Fruit fly (Drosophila melanogaster) whole organism, wandering third instar larva: ENCODE results near the gene Spn77Bb.

ENCODE experiments used
- Abd-B ChIP-seq: fragments of >200 bp; optimal IDR thresholded peaks from 2 replicates; lab custom pipeline; 2017; ENCODE audit warnings: missing biosample characterization, missing genetic modification characterization
- CG32264 ChIP-seq: fragments of 200-800 bp; sonication (Bioruptor generic); optimal IDR thresholded peaks from 2 replicates; lab custom pipeline; 2016; ENCODE audit warnings: missing biosample characterization, missing genetic modification characterization
- CG9705 ChIP-seq: fragments of 200-800 bp; sonication (Bioruptor generic); optimal IDR thresholded peaks from 2 replicates; lab custom pipeline; 2018; ENCODE audit warnings: missing biosample characterization, mild to moderate bottlenecking, missing genetic modification characterization
- CrebA ChIP-seq: fragments of 200-800 bp; sonication (Bioruptor generic); optimal IDR thresholded peaks from 2 replicates; lab custom pipeline; 2016; ENCODE audit warnings: missing biosample characterization, mild to moderate bottlenecking, missing genetic modification characterization, borderline replicate concordance
- Dfd ChIP-seq: fragments of >200 bp; optimal IDR thresholded peaks from 2 replicates; lab custom pipeline; 2017; ENCODE audit warnings: missing biosample characterization, missing genetic modification characterization
- Dif ChIP-seq: fragments of 200-275, 200-300 bp; sonication (Bioruptor generic); optimal IDR thresholded peaks from 2 replicates; lab custom pipeline; 2018; ENCODE audit warnings: missing biosample characterization, missing genetic modification characterization; ENCODE audit not compliant: partially characterized antibody
- GATAd ChIP-seq: sonication (Bioruptor generic); optimal IDR thresholded peaks from 2 replicates; lab custom pipeline; 2016; ENCODE audit warnings: missing biosample characterization, missing genetic modification characterization
- HLH106 ChIP-seq: fragments of 200-800 bp; optimal IDR thresholded peaks from 3 replicates; lab custom pipeline; 2019; ENCODE audit warnings: missing biosample characterization, mild to moderate bottlenecking, missing genetic modification characterization, moderate library complexity
- Hnf4 ChIP-seq: fragments of 200-800 bp; sonication (Bioruptor generic); optimal IDR thresholded peaks from 2 replicates; lab custom pipeline; 2016; ENCODE audit warnings: missing biosample characterization, mild to moderate bottlenecking, missing genetic modification characterization
- Hr78 ChIP-seq: fragments of >200 bp; optimal IDR thresholded peaks from 2 replicates; lab custom pipeline; 2017; ENCODE audit warnings: missing biosample characterization, missing genetic modification characterization
- Hr83 ChIP-seq: fragments of 200-300 bp; sonication (Bioruptor generic); optimal IDR thresholded peaks from 2 replicates; lab custom pipeline; 2016; ENCODE audit warnings: missing biosample characterization, mild to moderate bottlenecking, missing genetic modification characterization, moderate library complexity; ENCODE audit not compliant: poor library complexity, severe bottlenecking
- Jra ChIP-seq: sonication (Bioruptor generic); optimal IDR thresholded peaks from 2 replicates; lab custom pipeline; 2016; ENCODE audit warnings: missing biosample characterization, missing genetic modification characterization
- Mio ChIP-seq: sonication (Bioruptor generic); optimal IDR thresholded peaks from 2 replicates; lab custom pipeline; 2016; ENCODE audit warnings: missing biosample characterization, missing genetic modification characterization
- Myc ChIP-seq: fragments of >200 bp; optimal IDR thresholded peaks from 2 replicates; lab custom pipeline; 2017
- N ChIP-seq: fragments of >200 bp; optimal IDR thresholded peaks from 2 replicates; lab custom pipeline; 2018; ENCODE audit warnings: missing biosample characterization, missing external identifiers, missing genetic modification characterization
- OdsH ChIP-seq: fragments of 200-800 bp; sonication (Bioruptor generic); optimal IDR thresholded peaks from 2 replicates; lab custom pipeline; 2016; ENCODE audit warnings: missing biosample characterization, mild to moderate bottlenecking, missing genetic modification characterization
- Rel ChIP-seq, 2 experiments: fragments of 200-800 bp; sonication (Bioruptor generic) in 1 of 2; optimal IDR thresholded peaks; 2 replicates in 1 of 2; 3 replicates in 1 of 2; lab custom pipeline; 2016 to 2019; ENCODE audit warnings: mild to moderate bottlenecking in 2 of 2, missing biosample characterization in 2 of 2, missing genetic modification characterization in 2 of 2, moderate library complexity in 1 of 2
- Sp1 ChIP-seq: fragments of 200-800 bp; sonication (Bioruptor generic); optimal IDR thresholded peaks from 3 replicates; lab custom pipeline; 2019; ENCODE audit warnings: missing biosample characterization, mild to moderate bottlenecking, missing genetic modification characterization, moderate library complexity
- Vsx2 ChIP-seq: fragments of 200-300, 225-300 bp; sonication (Bioruptor generic); optimal IDR thresholded peaks from 2 replicates; lab custom pipeline; 2018; ENCODE audit warnings: missing biosample characterization, missing genetic modification characterization; ENCODE audit not compliant: partially characterized antibody
- br ChIP-seq: fragments of 200-800 bp; sonication (Bioruptor generic); optimal IDR thresholded peaks from 2 replicates; lab custom pipeline; 2016; ENCODE audit warnings: missing biosample characterization, missing genetic modification characterization
- brk ChIP-seq: fragments of 200-800 bp; sonication (Bioruptor generic); optimal IDR thresholded peaks from 2 replicates; lab custom pipeline; 2016; ENCODE audit warnings: missing biosample characterization, mild to moderate bottlenecking, missing genetic modification characterization
- dl ChIP-seq, 2 experiments: fragments of 175-275, 200-275 bp in 1 of 2; fragments of 200-275 bp in 1 of 2; sonication (Bioruptor generic); optimal IDR thresholded peaks; lab custom pipeline; 2018; ENCODE audit warnings: mild to moderate bottlenecking in 2 of 2, missing biosample characterization in 2 of 2, missing genetic modification characterization in 2 of 2, moderate library complexity in 2 of 2; ENCODE audit not compliant: partially characterized antibody in 2 of 2, insufficient read depth in 1 of 2
- dmrt93B ChIP-seq: fragments of 200-800 bp; sonication (Bioruptor generic); optimal IDR thresholded peaks from 2 replicates; lab custom pipeline; 2018; ENCODE audit warnings: missing biosample characterization, mild to moderate bottlenecking, missing genetic modification characterization
- dsf ChIP-seq: sonication (Bioruptor generic); optimal IDR thresholded peaks from 2 replicates; lab custom pipeline; 2016; ENCODE audit warnings: missing biosample characterization, missing genetic modification characterization, borderline replicate concordance
- ey ChIP-seq: fragments of 200-800 bp; sonication (Bioruptor generic); optimal IDR thresholded peaks from 2 replicates; lab custom pipeline; 2016; ENCODE audit warnings: missing biosample characterization, missing genetic modification characterization
- foxo ChIP-seq, 2 experiments: fragments of 200-800 bp; sonication (Bioruptor generic); optimal IDR thresholded peaks; 2 replicates in 1 of 2; 3 replicates in 1 of 2; lab custom pipeline; 2016 to 2017; ENCODE audit warnings: missing biosample characterization in 2 of 2, missing genetic modification characterization in 2 of 2
- fru ChIP-seq: fragments of 200-800 bp; sonication (Bioruptor generic); optimal IDR thresholded peaks from 3 replicates; lab custom pipeline; 2016; ENCODE audit warnings: missing biosample characterization, mild to moderate bottlenecking, missing genetic modification characterization
- h ChIP-seq: fragments of 200-800 bp; sonication (Bioruptor generic); optimal IDR thresholded peaks from 3 replicates; lab custom pipeline; 2016; ENCODE audit warnings: missing biosample characterization, mild to moderate bottlenecking, missing genetic modification characterization
- jim ChIP-seq: fragments of 175-275, 200-325 bp; sonication (Bioruptor generic); optimal IDR thresholded peaks from 2 replicates; lab custom pipeline; 2016; ENCODE audit warnings: missing biosample characterization, mild to moderate bottlenecking, missing genetic modification characterization
- lola ChIP-seq: fragments of >200 bp; optimal IDR thresholded peaks from 2 replicates; lab custom pipeline; 2017; ENCODE audit warnings: missing biosample characterization, missing genetic modification characterization
- pan ChIP-seq: fragments of >200 bp; optimal IDR thresholded peaks from 2 replicates; lab custom pipeline; 2017
- psq ChIP-seq: fragments of 200-800 bp; sonication (Bioruptor generic); optimal IDR thresholded peaks from 3 replicates; lab custom pipeline; 2017; ENCODE audit warnings: missing biosample characterization, mild to moderate bottlenecking, missing genetic modification characterization, moderate library complexity
- rgr ChIP-seq: fragments of 200-800 bp; sonication (Bioruptor generic); optimal IDR thresholded peaks from 3 replicates; lab custom pipeline; 2016; ENCODE audit warnings: missing biosample characterization, mild to moderate bottlenecking, missing genetic modification characterization
- sage ChIP-seq: fragments of 200-800 bp; sonication (Bioruptor generic); optimal IDR thresholded peaks from 2 replicates; lab custom pipeline; 2016; ENCODE audit warnings: missing biosample characterization, mild to moderate bottlenecking, missing genetic modification characterization
- sv ChIP-seq: fragments of 200-800 bp; sonication (Bioruptor generic); optimal IDR thresholded peaks from 3 replicates; lab custom pipeline; 2016; ENCODE audit warnings: missing biosample characterization, missing genetic modification characterization
- tai ChIP-seq: sonication (Bioruptor generic); optimal IDR thresholded peaks from 2 replicates; lab custom pipeline; 2016; ENCODE audit warnings: missing biosample characterization, missing genetic modification characterization
- usp ChIP-seq: fragments of >200 bp; optimal IDR thresholded peaks from 2 replicates; lab custom pipeline; 2017; ENCODE audit warnings: missing biosample characterization, missing genetic modification characterization
- woc ChIP-seq: sonication (Bioruptor generic); optimal IDR thresholded peaks from 2 replicates; lab custom pipeline; 2016; ENCODE audit warnings: missing biosample characterization, mild to moderate bottlenecking, missing genetic modification characterization

Gene Spn77Bb

DNA sequence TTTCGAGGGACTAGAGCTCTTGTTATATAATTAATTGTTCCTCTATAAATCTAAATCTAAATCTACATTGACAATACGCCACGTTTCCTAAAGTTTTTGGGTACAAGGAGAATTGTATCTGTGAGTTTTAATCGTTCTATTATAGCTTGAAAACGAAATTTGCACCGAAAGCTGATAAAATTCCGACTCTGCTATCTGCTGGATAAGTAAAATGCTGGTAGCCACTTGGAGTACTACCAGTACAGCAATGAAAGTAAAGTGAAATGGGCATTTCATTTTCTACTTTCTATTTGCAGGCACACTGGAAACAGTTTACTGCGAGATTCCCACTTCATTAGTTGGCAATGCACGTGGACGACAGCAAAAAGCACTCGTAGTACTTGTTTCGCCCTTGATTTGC is 32.4 kb downstream of the Spn77Bb start, which contains the start of gene CG5618:
CG5618 (plus strand) TSS at position 301 of the 400 bp plus-strand sequence.
- TF ChIP-seq GATAd (GFP tag; lab: Kevin White, UChicago) (no peak), Sp1 (GFP tag; lab: Kevin White, UChicago) (no peak), Vsx2 (GFP tag; lab: Kevin White, UChicago) (no peak), N (GFP tag; lab: Kevin White, UChicago) (no peak), HLH106 (tag; lab: Kevin White, UChicago) (no peak), Jra (GFP tag; lab: Kevin White, UChicago) (no peak), woc (GFP tag; lab: Kevin White, UChicago) (no peak), OdsH (GFP tag; lab: Kevin White, UChicago) (no peak), rgr (GFP tag; lab: Kevin White, UChicago) (no peak), psq (GFP tag; lab: Kevin White, UChicago) (no peak), CrebA (GFP tag; lab: Kevin White, UChicago) (no peak), dmrt93B (GFP tag; lab: Kevin White, UChicago) (no peak), tai (GFP tag; lab: Kevin White, UChicago) (no peak), Rel (GFP tag; optimal IDR thresholded peaks at IDR 0.05; lab: Kevin White, UChicago) (no peak), Rel (tag; optimal IDR thresholded peaks at IDR 0.05; lab: Kevin White, UChicago) (no peak), ey (GFP tag; lab: Kevin White, UChicago) (no peak), Dif (GFP tag; lab: Kevin White, UChicago) (no peak), brk (no peak), sv (GFP tag; lab: Kevin White, UChicago) (no peak)
- TF ChIP-seq, all 38 proteins: peak for 0

DNA sequence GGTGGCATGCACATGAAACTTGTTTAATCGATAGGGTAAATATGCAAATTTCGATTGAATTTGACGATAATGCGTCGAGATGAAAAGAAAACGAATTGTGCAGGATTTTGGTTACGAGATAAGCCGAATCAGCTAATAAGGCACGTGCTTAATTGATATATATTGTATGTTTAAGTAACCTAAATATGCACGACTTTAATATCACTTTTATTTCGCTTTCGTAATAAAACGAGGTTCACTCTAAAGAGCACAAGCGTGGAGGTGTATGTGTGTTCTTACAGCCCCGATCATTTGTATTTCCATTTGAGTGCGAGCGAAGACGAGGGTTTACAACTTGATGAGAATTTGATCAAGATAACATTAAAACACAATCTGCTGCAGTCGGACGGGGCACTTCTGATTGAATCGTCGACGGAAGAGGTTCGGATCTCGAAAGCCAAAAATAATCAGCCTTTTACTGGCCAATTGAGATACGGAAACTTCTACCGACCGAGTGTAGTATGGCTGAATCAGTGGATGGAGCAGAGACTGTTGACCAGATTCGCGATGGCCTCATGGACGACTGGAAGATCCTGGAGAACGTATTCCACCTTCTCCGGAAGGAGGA is 33.1 kb downstream of the Spn77Bb start:
- TF ChIP-seq tai (GFP tag; lab: Kevin White, UChicago), result no peak
- no peak for TF ChIP-seq usp (GFP tag; lab: Kevin White, UChicago)
- TF ChIP-seq Mio (GFP tag; lab: Kevin White, UChicago), result no peak
- TF ChIP-seq Sp1 (GFP tag; lab: Kevin White, UChicago), result no peak
- no peak for TF ChIP-seq Dfd (GFP tag; lab: Kevin White, UChicago)
- TF ChIP-seq GATAd (GFP tag; lab: Kevin White, UChicago), result no peak
- TF ChIP-seq woc (GFP tag; lab: Kevin White, UChicago), result no peak
- TF ChIP-seq foxo (GFP tag; optimal IDR thresholded peaks at IDR 0.05; lab: Kevin White, UChicago), result no peak
- TF ChIP-seq Vsx2 (GFP tag; lab: Kevin White, UChicago), result no peak
- TF ChIP-seq pan (lab: Kevin White, UChicago), result no peak
- no peak for TF ChIP-seq Rel (GFP tag; optimal IDR thresholded peaks at IDR 0.05; lab: Kevin White, UChicago)
- TF ChIP-seq Rel (tag; optimal IDR thresholded peaks at IDR 0.05; lab: Kevin White, UChicago), result peak; percentile 70
- TF ChIP-seq CG32264 (GFP tag; lab: Kevin White, UChicago), result no peak
- no peak for TF ChIP-seq dsf (GFP tag; lab: Kevin White, UChicago)
- no peak for TF ChIP-seq br (GFP tag; lab: Kevin White, UChicago)
- TF ChIP-seq lola (GFP tag; lab: Kevin White, UChicago), result no peak
- TF ChIP-seq Myc, result no peak
- TF ChIP-seq Hr78 (GFP tag; lab: Kevin White, UChicago), result no peak
- peak; percentile 13 for TF ChIP-seq rgr (GFP tag; lab: Kevin White, UChicago)
- peak; percentile 57 for TF ChIP-seq fru (GFP tag; lab: Kevin White, UChicago)
- no peak for TF ChIP-seq sage (GFP tag; lab: Kevin White, UChicago)
- TF ChIP-seq Abd-B, result no peak
- no peak for TF ChIP-seq jim
- TF ChIP-seq sv (GFP tag; lab: Kevin White, UChicago), result no peak
- no peak for TF ChIP-seq Dif (GFP tag; lab: Kevin White, UChicago)
- no peak for TF ChIP-seq CG9705 (GFP tag; lab: Kevin White, UChicago)
- TF ChIP-seq h, result peak; percentile 42
- TF ChIP-seq psq (GFP tag; lab: Kevin White, UChicago), result peak; percentile 12
- no peak for TF ChIP-seq dl (GFP tag; optimal IDR thresholded peaks at IDR 0.05; lab: Kevin White, UChicago; ENCODE audit: insufficient read depth in 1 of 2, partially characterized antibody in 2 of 2)
- TF ChIP-seq ey (GFP tag; lab: Kevin White, UChicago), result peak; percentile 51
- TF ChIP-seq brk, result no peak
- TF ChIP-seq Hnf4, result no peak
- peak; percentile 15 for TF ChIP-seq OdsH (GFP tag; lab: Kevin White, UChicago)
- no peak for TF ChIP-seq HLH106 (tag; lab: Kevin White, UChicago)
- no peak for TF ChIP-seq Jra (GFP tag; lab: Kevin White, UChicago)
- no peak for TF ChIP-seq N (GFP tag; lab: Kevin White, UChicago)
- peak; percentile 10 for TF ChIP-seq Hr83
- no peak for TF ChIP-seq dmrt93B (GFP tag; lab: Kevin White, UChicago)
- no peak for TF ChIP-seq CrebA (GFP tag; lab: Kevin White, UChicago)
